Worm (Caenorhabditis elegans) whole organism, mixed stage, embryonic: ENCODE data around the gene C28H8.3.

Source experiments
- blmp-1 ChIP-seq: fragments of 150-350 bp; optimal IDR thresholded peaks from 2 replicates; lab custom pipeline; 2014; ENCODE audit warnings: missing biosample characterization, missing genetic modification characterization
- ceh-39 ChIP-seq: fragments of 150-350 bp; optimal IDR thresholded peaks from 2 replicates; lab custom pipeline; 2014; ENCODE audit warnings: missing biosample characterization, missing genetic modification characterization
- ceh-83 ChIP-seq: fragments of 200-800 bp; sonication (Bioruptor generic); optimal IDR thresholded peaks from 2 replicates; lab custom pipeline; 2018; ENCODE audit warnings: mild to moderate bottlenecking, missing genetic modification characterization, missing compliant biosample characterization
- ces-1 ChIP-seq: fragments of 150-350 bp; optimal IDR thresholded peaks from 2 replicates; lab custom pipeline; 2014; ENCODE audit warnings: missing biosample characterization, missing genetic modification reagents, missing genetic modification characterization
- lsy-2 ChIP-seq: fragments of 150-350 bp; optimal IDR thresholded peaks from 2 replicates; lab custom pipeline; 2014; ENCODE audit warnings: missing biosample characterization, missing genetic modification characterization
- mls-2 ChIP-seq: sonication (generic microtip); optimal IDR thresholded peaks from 2 replicates; lab custom pipeline; 2016; ENCODE audit warnings: mild to moderate bottlenecking, missing genetic modification characterization, moderate library complexity, missing compliant biosample characterization
- nhr-12 ChIP-seq: fragments of 150-350 bp; optimal IDR thresholded peaks from 2 replicates; lab custom pipeline; 2014; ENCODE audit warnings: missing biosample characterization, missing genetic modification characterization
- nhr-28 ChIP-seq: fragments of 150-350 bp; optimal IDR thresholded peaks from 2 replicates; lab custom pipeline; 2014; ENCODE audit warnings: missing biosample characterization, missing genetic modification characterization
- pha-4 ChIP-seq: fragments of 150-350 bp; optimal IDR thresholded peaks from 2 replicates; lab custom pipeline; 2018; ENCODE audit warnings: missing biosample characterization, missing genetic modification reagents, missing genetic modification characterization
- unc-39 ChIP-seq: fragments of 150-350 bp; optimal IDR thresholded peaks from 2 replicates; lab custom pipeline; 2014; ENCODE audit warnings: missing biosample characterization, missing genetic modification characterization
- unc-62 ChIP-seq: fragments of 150-350 bp; optimal IDR thresholded peaks from 2 replicates; lab custom pipeline; 2014; ENCODE audit warnings: missing biosample characterization, missing genetic modification reagents, missing genetic modification characterization

ce11 chrIII:5931433-5931994 is 23.0 kb downstream of the C28H8.3 start, which contains the start of gene EGAP1.5:
- TF ChIP-seq ces-1 (no peak), ceh-39 (tag; lab: Kevin White, UChicago) (no peak), mls-2 (tag; lab: Kevin White, UChicago) (no peak), unc-62 (GFP tag; lab: Kevin White, UChicago) (peak; percentile 62), pha-4 (no peak), lsy-2 (tag; lab: Kevin White, UChicago) (no peak), nhr-12 (tag; lab: Kevin White, UChicago) (no peak), nhr-28 (tag; lab: Kevin White, UChicago) (no peak), ceh-83 (GFP tag; lab: Kevin White, UChicago) (no peak), unc-39 (tag; lab: Kevin White, UChicago) (no peak), blmp-1 (tag; lab: Kevin White, UChicago) (no peak)
